Worm (Caenorhabditis elegans) whole organism, L3 larva: ENCODE results near the gene F57C12.2.

Experiments
- R02D3.7 ChIP-seq: fragments of 150-350 bp; optimal IDR thresholded peaks from 2 replicates; lab custom pipeline; 2014; ENCODE audit warnings: missing biosample characterization, missing genetic modification characterization
- ZK546.5 ChIP-seq: sonication (generic microtip); optimal IDR thresholded peaks from 2 replicates; lab custom pipeline; 2017; ENCODE audit warnings: missing biosample characterization, missing genetic modification characterization
- ama-1 ChIP-seq: fragments of 150-350 bp; optimal IDR thresholded peaks from 2 replicates; lab custom pipeline; 2018
- ceh-82 ChIP-seq: fragments of 150-350 bp; optimal IDR thresholded peaks from 2 replicates; lab custom pipeline; 2014; ENCODE audit warnings: missing biosample characterization, missing genetic modification characterization
- fkh-10 ChIP-seq: sonication (generic microtip); optimal IDR thresholded peaks from 2 replicates; lab custom pipeline; 2017; ENCODE audit warnings: missing biosample characterization, missing genetic modification reagents, missing genetic modification characterization
- fos-1 ChIP-seq: fragments of 150-350 bp; optimal IDR thresholded peaks from 2 replicates; lab custom pipeline; 2014; ENCODE audit warnings: missing biosample characterization, missing genetic modification characterization
- lin-39 ChIP-seq: fragments of 150-350 bp; optimal IDR thresholded peaks from 2 replicates; lab custom pipeline; 2018; ENCODE audit warnings: missing biosample characterization, missing genetic modification reagents, missing genetic modification characterization
- nfya-1 ChIP-seq: sonication (generic microtip); optimal IDR thresholded peaks from 2 replicates; lab custom pipeline; 2017; ENCODE audit warnings: missing genetic modification characterization, mild to moderate bottlenecking, missing compliant biosample characterization, antibody characterized with exemption, moderate library complexity; ENCODE audit not compliant: insufficient read depth
- nhr-77 ChIP-seq: fragments of 150-350 bp; optimal IDR thresholded peaks from 2 replicates; lab custom pipeline; 2014; ENCODE audit warnings: missing biosample characterization, missing genetic modification characterization
- unc-39 ChIP-seq: sonication (generic microtip); optimal IDR thresholded peaks from 4 replicates; lab custom pipeline; 2017; ENCODE audit warnings: missing biosample characterization, missing genetic modification characterization
- zag-1 ChIP-seq: fragments of 150-350 bp; optimal IDR thresholded peaks from 2 replicates; lab custom pipeline; 2014; ENCODE audit warnings: missing biosample characterization, missing genetic modification characterization

- no peak for TF ChIP-seq ceh-82 (tag; lab: Kevin White, UChicago)
- no peak for TF ChIP-seq nfya-1
- no peak for TF ChIP-seq ZK546.5
- TF ChIP-seq R02D3.7 (tag; lab: Kevin White, UChicago): no peak
- no peak for TF ChIP-seq lin-39 (tag; lab: Kevin White, UChicago)
- TF ChIP-seq zag-1 (tag; lab: Kevin White, UChicago): no peak
- TF ChIP-seq nhr-77: no peak
- no peak for TF ChIP-seq fkh-10 (GFP tag; lab: Kevin White, UChicago)
- no peak for TF ChIP-seq ama-1 (lab: Kevin White, UChicago)
- TF ChIP-seq fos-1 (tag; lab: Kevin White, UChicago): no peak
- no peak for TF ChIP-seq unc-39 (tag; lab: Kevin White, UChicago)
Observed at ce11 chrX:529386-529785, 21.8 kb downstream of the F57C12.2 start.
